Worm (Caenorhabditis elegans): Measurements from ENCODE around the gene mans-4.

DNA sequence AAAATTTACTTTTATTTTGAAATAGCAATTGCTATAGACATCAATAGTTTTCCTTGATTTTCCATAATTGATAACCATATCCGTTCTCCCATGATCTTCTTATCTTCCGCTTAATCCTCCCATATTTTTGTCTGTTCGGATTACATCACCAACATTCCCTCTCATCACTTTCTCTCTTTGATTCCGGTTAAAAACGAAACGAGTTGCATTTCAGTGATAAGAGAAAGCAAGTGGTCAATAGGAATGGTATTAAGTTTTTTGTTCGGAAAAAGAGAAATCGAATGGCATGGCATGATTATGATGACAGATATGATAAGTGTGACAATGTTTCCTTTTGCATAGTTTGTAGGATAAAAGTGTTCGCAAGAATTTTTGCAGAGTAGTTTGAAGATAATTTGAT lies 33.6 kb upstream of the mans-4 start:
- TF ChIP-seq snu-23 (GFP tag; optimal IDR thresholded peaks at IDR 0.05), result no peak
- TF ChIP-seq dpl-1 (GFP tag; optimal IDR thresholded peaks at IDR 0.05), result no peak
- TF ChIP-seq aly-2 (tag; optimal IDR thresholded peaks at IDR 0.05), result no peak
- TF ChIP-seq fkh-10 (GFP tag; optimal IDR thresholded peaks at IDR 0.05), result no peak
- no peak for TF ChIP-seq pqm-1 (tag; optimal IDR thresholded peaks at IDR 0.05)
- no peak for TF ChIP-seq ceh-8 (GFP tag; optimal IDR thresholded peaks at IDR 0.05)
- TF ChIP-seq lin-39 (tag; optimal IDR thresholded peaks at IDR 0.05), result no peak
- no peak for TF ChIP-seq ama-1 (optimal IDR thresholded peaks at IDR 0.05)
- no peak for TF ChIP-seq nhr-12 (tag; optimal IDR thresholded peaks at IDR 0.05)
- TF ChIP-seq rnt-1 (tag; optimal IDR thresholded peaks at IDR 0.05), result no peak
- no peak for TF ChIP-seq ztf-11 (tag; optimal IDR thresholded peaks at IDR 0.05)
- TF ChIP-seq ces-1 (GFP tag; optimal IDR thresholded peaks at IDR 0.05), result no peak
- no peak for TF ChIP-seq elt-3 (tag; optimal IDR thresholded peaks at IDR 0.05)
